Fruit fly (Drosophila melanogaster) whole organism, embryonic: ENCODE data around the gene CG31921.

Experiments
- Bgb ChIP-seq: fragments of 200-800 bp; sonication (Bioruptor generic); IDR thresholded peaks from 2 replicates; pipeline ENCODE4 v1.3.6; 2022; ENCODE audit warnings: missing biosample characterization, missing genetic modification characterization; ENCODE audit not compliant: partially characterized antibody
- CG12104 ChIP-seq: fragments of 200-800 bp; sonication (Bioruptor generic); optimal IDR thresholded peaks from 3 replicates; lab custom pipeline; 2016; ENCODE audit warnings: missing biosample characterization, missing genetic modification characterization
- CG12155 ChIP-seq: fragments of 200-800 bp; sonication (Bioruptor generic); optimal IDR thresholded peaks from 3 replicates; lab custom pipeline; 2016; ENCODE audit warnings: missing biosample characterization, missing genetic modification characterization
- CG13123 ChIP-seq: fragments of 200-800 bp; sonication (Bioruptor generic); optimal IDR thresholded peaks from 2 replicates; lab custom pipeline; 2016; ENCODE audit warnings: missing biosample characterization, missing genetic modification characterization
- CG13894 ChIP-seq: fragments of 200-800 bp; sonication (Bioruptor generic); optimal IDR thresholded peaks from 3 replicates; lab custom pipeline; 2018; ENCODE audit warnings: missing biosample characterization, mild to moderate bottlenecking, missing genetic modification characterization, moderate library complexity
- CG16815 ChIP-seq: fragments of 200-800 bp; sonication (Bioruptor generic); optimal IDR thresholded peaks from 3 replicates; lab custom pipeline; 2017; ENCODE audit warnings: missing biosample characterization, mild to moderate bottlenecking, missing genetic modification characterization
- CG17361 ChIP-seq: fragments of 200-800 bp; sonication (Bioruptor generic); IDR thresholded peaks from 3 replicates; pipeline ENCODE4 v1.3.6; 2022; ENCODE audit warnings: missing biosample characterization, missing genetic modification characterization
- CG17829 ChIP-seq: fragments of 200-800 bp; optimal IDR thresholded peaks from 2 replicates; lab custom pipeline; 2019; ENCODE audit warnings: missing biosample characterization, mild to moderate bottlenecking, missing genetic modification characterization, moderate library complexity
- CG1832 ChIP-seq: fragments of 200-800 bp; sonication (Bioruptor generic); optimal IDR thresholded peaks from 2 replicates; lab custom pipeline; 2017; ENCODE audit warnings: missing biosample characterization, mild to moderate bottlenecking, missing genetic modification characterization, inconsistent platforms
- CG18599 ChIP-seq: fragments of 200-800 bp; sonication (Bioruptor generic); optimal IDR thresholded peaks from 3 replicates; lab custom pipeline; 2017; ENCODE audit warnings: missing biosample characterization, missing genetic modification characterization, mild to moderate bottlenecking, moderate library complexity, missing genetic modification reagents
- CG2202 ChIP-seq: fragments of 200-800 bp; sonication (Bioruptor generic); optimal IDR thresholded peaks from 2 replicates; lab custom pipeline; 2018; ENCODE audit warnings: missing biosample characterization, mild to moderate bottlenecking, missing genetic modification characterization
- CG2678 ChIP-seq: fragments of 200-800 bp; sonication (Bioruptor generic); optimal IDR thresholded peaks from 3 replicates; lab custom pipeline; 2019; ENCODE audit warnings: missing biosample characterization, mild to moderate bottlenecking, missing genetic modification characterization, moderate library complexity
- CG32532 ChIP-seq: fragments of 200-800 bp; sonication (Bioruptor generic); IDR thresholded peaks from 2 replicates; pipeline ENCODE4 v1.3.6; 2022; ENCODE audit warnings: missing biosample characterization, missing genetic modification characterization
- CG7786 ChIP-seq: fragments of 200-800 bp; sonication (Bioruptor generic); optimal IDR thresholded peaks from 2 replicates; lab custom pipeline; 2016; ENCODE audit warnings: missing biosample characterization, missing genetic modification characterization
- CG8944 ChIP-seq: fragments of 200-800 bp; sonication (Bioruptor generic); optimal IDR thresholded peaks from 3 replicates; lab custom pipeline; 2016; ENCODE audit warnings: missing biosample characterization, missing genetic modification characterization
- CG9797 ChIP-seq: fragments of 200-800 bp; sonication (Bioruptor generic); optimal IDR thresholded peaks from 3 replicates; lab custom pipeline; 2018; ENCODE audit warnings: missing biosample characterization, mild to moderate bottlenecking, missing genetic modification characterization
- CG9932 ChIP-seq: fragments of 200-800 bp; sonication (Bioruptor generic); IDR thresholded peaks from 2 replicates; pipeline ENCODE4 v1.3.6; 2022; ENCODE audit warnings: missing biosample characterization, missing genetic modification characterization
- Deaf1 ChIP-seq: fragments of 200-800 bp; optimal IDR thresholded peaks from 3 replicates; lab custom pipeline; 2019; ENCODE audit warnings: missing biosample characterization, mild to moderate bottlenecking, missing genetic modification characterization, moderate library complexity
- Dek ChIP-seq: fragments of 200-800 bp; sonication (Bioruptor generic); optimal IDR thresholded peaks from 3 replicates; lab custom pipeline; 2019; ENCODE audit warnings: missing biosample characterization, mild to moderate bottlenecking, missing genetic modification characterization, moderate library complexity
- Elba2 ChIP-seq: fragments of 200-800 bp; sonication (Bioruptor generic); optimal IDR thresholded peaks from 3 replicates; lab custom pipeline; 2016; ENCODE audit warnings: missing biosample characterization, missing genetic modification characterization
- HLH4C ChIP-seq: fragments of 200-800 bp; sonication (Bioruptor generic); IDR thresholded peaks from 3 replicates; pipeline ENCODE4 v1.3.6; 2022; ENCODE audit warnings: missing biosample characterization, missing genetic modification characterization; ENCODE audit not compliant: partially characterized antibody
- HLH54F ChIP-seq: fragments of 200-800 bp; sonication (Bioruptor generic); optimal IDR thresholded peaks from 3 replicates; lab custom pipeline; 2016; ENCODE audit warnings: missing biosample characterization, missing genetic modification characterization
- Hr39 ChIP-seq: fragments of >200 bp; optimal IDR thresholded peaks from 2 replicates; lab custom pipeline; 2017
- Hr51 ChIP-seq, 2 experiments: fragments of 200-800 bp; sonication (Bioruptor generic); optimal IDR thresholded peaks; 2 replicates in 1 of 2; 3 replicates in 1 of 2; lab custom pipeline; 2016 to 2018; ENCODE audit warnings: missing biosample characterization in 2 of 2, missing genetic modification characterization in 2 of 2, mild to moderate bottlenecking in 1 of 2, moderate library complexity in 1 of 2
- NC2α ChIP-seq: fragments of 200-800 bp; sonication (Bioruptor generic); optimal IDR thresholded peaks from 2 replicates; lab custom pipeline; 2016; ENCODE audit warnings: missing biosample characterization, missing genetic modification characterization
- Nf-YB ChIP-seq: fragments of 200-800 bp; sonication (Bioruptor generic); optimal IDR thresholded peaks from 3 replicates; lab custom pipeline; 2019; ENCODE audit warnings: missing biosample characterization, mild to moderate bottlenecking, missing genetic modification characterization, moderate library complexity
- Pdp1 ChIP-seq, 2 experiments: fragments of 200-800 bp; sonication (Bioruptor generic); optimal IDR thresholded peaks; 3 replicates each; lab custom pipeline; 2016; ENCODE audit warnings: missing biosample characterization in 2 of 2, missing genetic modification characterization in 2 of 2, mild to moderate bottlenecking in 1 of 2, moderate library complexity in 1 of 2
- Six4 ChIP-seq: fragments of 200-800 bp; sonication (Bioruptor generic); optimal IDR thresholded peaks from 2 replicates; lab custom pipeline; 2016; ENCODE audit warnings: missing biosample characterization, missing genetic modification characterization
- Sry-β ChIP-seq: fragments of 200-800 bp; sonication (Bioruptor generic); optimal IDR thresholded peaks from 2 replicates; lab custom pipeline; 2018; ENCODE audit warnings: missing biosample characterization, mild to moderate bottlenecking, missing genetic modification characterization, moderate library complexity
- chn ChIP-seq: fragments of 200-800 bp; sonication (Bioruptor generic); optimal IDR thresholded peaks from 2 replicates; lab custom pipeline; 2016; ENCODE audit warnings: missing biosample characterization, missing genetic modification characterization
- dati ChIP-seq: fragments of 200-800 bp; sonication (Bioruptor generic); IDR thresholded peaks from 2 replicates; pipeline ENCODE4 v1.3.6; 2022; ENCODE audit warnings: missing biosample characterization, missing genetic modification characterization
- esg ChIP-seq: fragments of 200-800 bp; sonication (Bioruptor generic); conservative IDR thresholded peaks from 2 replicates; pipeline ENCODE4 v1.3.6; 2022; ENCODE audit warnings: missing biosample characterization, missing genetic modification characterization
- eve ChIP-seq, 2 experiments: fragments of >200 bp; optimal IDR thresholded peaks; 2 replicates each; lab custom pipeline; 2017; ENCODE audit warnings: missing biosample characterization in 2 of 2, missing genetic modification characterization in 2 of 2
- grau ChIP-seq: fragments of 200-800 bp; optimal IDR thresholded peaks from 3 replicates; lab custom pipeline; 2019; ENCODE audit warnings: missing biosample characterization, mild to moderate bottlenecking, missing genetic modification characterization, moderate library complexity
- inv ChIP-seq: fragments of 200-800 bp; sonication (Bioruptor generic); IDR thresholded peaks from 2 replicates; pipeline ENCODE4 v1.3.6; 2022; ENCODE audit warnings: missing biosample characterization, missing genetic modification characterization; ENCODE audit not compliant: partially characterized antibody
- jigr1 ChIP-seq: fragments of 200-800 bp; sonication (Bioruptor generic); IDR thresholded peaks from 3 replicates; pipeline ENCODE4 v1.3.6; 2022; ENCODE audit warnings: missing biosample characterization, missing genetic modification characterization
- jing ChIP-seq: fragments of 200-800 bp; sonication (Bioruptor generic); optimal IDR thresholded peaks from 2 replicates; lab custom pipeline; 2018; ENCODE audit warnings: missing biosample characterization, mild to moderate bottlenecking, missing genetic modification characterization
- knrl ChIP-seq: fragments of 200-800 bp; sonication (Bioruptor generic); IDR thresholded peaks from 3 replicates; pipeline ENCODE4 v1.3.6; 2022; ENCODE audit warnings: missing biosample characterization, missing genetic modification characterization; ENCODE audit not compliant: partially characterized antibody
- lbe ChIP-seq: fragments of 200-800 bp; sonication (Bioruptor generic); optimal IDR thresholded peaks from 2 replicates; lab custom pipeline; 2016; ENCODE audit warnings: missing biosample characterization, mild to moderate bottlenecking, missing genetic modification characterization
- mam ChIP-seq: fragments of 200-800 bp; sonication (Bioruptor generic); optimal IDR thresholded peaks from 3 replicates; lab custom pipeline; 2016; ENCODE audit warnings: missing biosample characterization, missing genetic modification characterization
- prd ChIP-seq, 3 experiments: fragments of >200 bp in 2 of 3; fragments of 200-800 bp in 1 of 3; sonication (Bioruptor generic) in 1 of 3; optimal IDR thresholded peaks in 2 of 3; IDR thresholded peaks in 1 of 3; 2 replicates in 2 of 3; 3 replicates in 1 of 3; pipeline versions ENCODE4 v1.3.6 to Lab custom; 2017 to 2022; ENCODE audit warnings: missing biosample characterization in 1 of 3, missing genetic modification characterization in 1 of 3
- repo ChIP-seq: fragments of 200-800 bp; sonication (Bioruptor generic); optimal IDR thresholded peaks from 2 replicates; lab custom pipeline; 2016; ENCODE audit warnings: missing biosample characterization, missing genetic modification characterization
- sd ChIP-seq: fragments of 200-800 bp; sonication (Bioruptor generic); optimal IDR thresholded peaks from 3 replicates; lab custom pipeline; 2018; ENCODE audit warnings: missing biosample characterization, mild to moderate bottlenecking, missing genetic modification characterization, moderate library complexity
- sens ChIP-seq: fragments of 200-800 bp; sonication (Bioruptor generic); peaks from one replicate; lab custom pipeline; 2016; ENCODE audit warnings: missing biosample characterization, missing genetic modification characterization
- sim ChIP-seq: fragments of 200-800 bp; sonication (Bioruptor generic); IDR thresholded peaks from 2 replicates; pipeline ENCODE4 v1.3.6; 2022; ENCODE audit warnings: missing biosample characterization, missing genetic modification characterization
- sob ChIP-seq: fragments of 200-800 bp; sonication (Bioruptor generic); IDR thresholded peaks from 2 replicates; pipeline ENCODE4 v1.3.6; 2022; ENCODE audit warnings: missing biosample characterization, missing genetic modification characterization
- tap ChIP-seq: fragments of 200-800 bp; optimal IDR thresholded peaks from 3 replicates; lab custom pipeline; 2019; ENCODE audit warnings: missing biosample characterization, mild to moderate bottlenecking, missing genetic modification characterization, moderate library complexity
- tgo ChIP-seq: fragments of 200-800 bp; sonication (Bioruptor generic); IDR thresholded peaks from 3 replicates; pipeline ENCODE4 v1.3.6; 2022; ENCODE audit warnings: missing biosample characterization, missing genetic modification characterization

Gene CG31921

dm6 chr2L:309812-310431 lies 22.2 kb downstream of the CG31921 start (continued):
- peak; percentile 86 for TF ChIP-seq Deaf1 (tag; lab: Kevin White, UChicago)
- TF ChIP-seq prd (optimal IDR thresholded peaks at IDR 0.05; lab: Kevin White, UChicago): no peak
- no peak for TF ChIP-seq prd (GFP tag; IDR thresholded peaks at IDR 0.05; lab: Robert Waterston, UW)
- TF ChIP-seq tgo (GFP tag; lab: Robert Waterston, UW): no peak
- peak; percentile 29; the same call in 1 of the 2 replicates for TF ChIP-seq sob (GFP tag; lab: Robert Waterston, UW)
- no peak for TF ChIP-seq Hr39 (lab: Kevin White, UChicago)
- no peak for TF ChIP-seq CG9797 (GFP tag; lab: Kevin White, UChicago)
- no peak for TF ChIP-seq CG8944 (GFP tag; lab: Kevin White, UChicago)
- TF ChIP-seq jigr1 (GFP tag; lab: Robert Waterston, UW): no peak
- TF ChIP-seq grau (tag; lab: Kevin White, UChicago): no peak
- no peak for TF ChIP-seq Elba2 (GFP tag; lab: Kevin White, UChicago)
- no peak for TF ChIP-seq HLH4C (GFP tag; lab: Robert Waterston, UW)
- TF ChIP-seq CG18599 (GFP tag; lab: Kevin White, UChicago): peak; percentile 35
- TF ChIP-seq CG17829: no peak
- TF ChIP-seq tap (tag; lab: Kevin White, UChicago): no peak
- TF ChIP-seq esg (GFP tag; lab: Robert Waterston, UW): no peak
- TF ChIP-seq CG1832: no peak
- no peak for TF ChIP-seq repo (GFP tag; lab: Kevin White, UChicago)
- TF ChIP-seq CG12104 (GFP tag; lab: Kevin White, UChicago): no peak
- no peak for TF ChIP-seq jing (GFP tag; lab: Kevin White, UChicago)
- no peak for TF ChIP-seq Nf-YB (GFP tag; lab: Kevin White, UChicago)

DNA sequence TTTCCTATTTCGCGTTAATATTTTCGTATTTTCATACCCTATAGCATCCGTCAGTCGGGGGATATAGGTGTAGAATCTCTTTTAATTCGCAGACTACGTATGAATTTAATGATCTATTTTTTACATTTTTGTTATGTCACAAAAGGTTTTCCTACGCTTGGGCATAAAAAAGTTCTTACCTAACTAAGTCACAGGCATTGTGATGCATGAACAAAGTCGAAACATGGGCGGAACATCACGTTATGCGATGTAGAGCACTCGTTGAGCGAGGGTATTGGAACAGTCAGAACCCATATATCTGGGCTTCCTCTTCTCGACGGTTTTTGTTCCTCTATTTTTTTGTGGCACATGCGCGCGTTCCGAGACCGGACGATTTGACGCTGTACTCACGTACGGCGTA lies 23.0 kb downstream of the CG31921 start:
- TF ChIP-seq Sry-β (GFP tag; lab: Kevin White, UChicago) (no peak), Bgb (GFP tag; lab: Robert Waterston, UW) (no peak), CG32532 (GFP tag; lab: Robert Waterston, UW) (0 out of 2 replicates have a peak, but pooled peaks have one; percentile 14), Pdp1 (GFP tag; optimal IDR thresholded peaks at IDR 0.05; lab: Kevin White, UChicago) (peak; percentile 1 to 22), CG16815 (peak; percentile 2), sim (GFP tag; lab: Robert Waterston, UW) (no peak), NC2α (GFP tag; lab: Kevin White, UChicago) (no peak), Hr51 (GFP tag; optimal IDR thresholded peaks at IDR 0.05; lab: Kevin White, UChicago) (peak in 1 of 2 experiments; percentile 14), eve (GFP tag; optimal IDR thresholded peaks at IDR 0.05; lab: Kevin White, UChicago) (peak in 1 of 2 experiments; percentile 59), HLH54F (peak; percentile 18), CG9932 (peak; percentile 29; the same call in 1 of the 2 replicates), chn (no peak), CG2202 (tag; lab: Kevin White, UChicago) (no peak), knrl (GFP tag; lab: Robert Waterston, UW) (no peak), mam (GFP tag; lab: Kevin White, UChicago) (peak; percentile 4), CG2678 (tag; lab: Kevin White, UChicago) (peak; percentile 38), dati (GFP tag; lab: Robert Waterston, UW) (no peak), CG17361 (GFP tag; lab: Robert Waterston, UW) (0 out of 3 replicates have a peak, but pooled peaks have one; percentile 12), lbe (GFP tag; lab: Kevin White, UChicago) (no peak), CG13894 (tag; lab: Kevin White, UChicago) (peak; percentile 21), Dek (peak; percentile 30), sens (peak; percentile 62), CG18599 (GFP tag; lab: Kevin White, UChicago) (peak; percentile 37), CG7786 (GFP tag; lab: Kevin White, UChicago) (peak; percentile 29), CG13123 (GFP tag; lab: Kevin White, UChicago) (no peak), sd (tag; lab: Kevin White, UChicago) (no peak), inv (GFP tag; lab: Robert Waterston, UW) (no peak), Six4 (no peak), CG12155 (GFP tag; lab: Kevin White, UChicago) (no peak)
